Worm (Caenorhabditis elegans): Measurements from ENCODE around the gene C14B1.2.

The C14B1.2 gene

DNA sequence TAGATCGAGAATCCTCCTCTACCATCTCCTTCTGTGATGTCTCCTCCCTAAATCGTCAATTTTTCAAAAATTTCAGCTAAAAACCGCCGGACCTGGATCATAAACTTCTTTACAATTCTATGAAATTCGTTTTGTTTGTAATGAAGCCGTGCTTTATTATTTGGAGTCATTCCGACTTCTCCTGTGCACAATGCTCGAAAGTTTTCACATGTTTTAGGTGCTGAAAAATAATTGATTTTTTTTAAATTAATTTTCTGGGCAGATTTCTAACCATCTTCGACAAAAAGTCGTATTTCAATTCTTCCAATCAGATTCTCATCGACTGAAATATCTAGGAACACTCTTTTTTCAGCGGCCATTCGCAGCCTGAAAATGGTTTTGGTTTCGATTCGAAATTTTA is 2.8 kb upstream of the C14B1.2 start, which contains the start of gene cyn-9:
Gene cyn-9, minus strand, starts transcription at position 366 of the 400 bp plus-strand sequence.
- TF ChIP-seq ztf-3 (GFP tag; optimal IDR thresholded peaks at IDR 0.05) (peak; percentile 37), ekl-4 (GFP tag; IDR thresholded peaks at IDR 0.05) (peak; percentile 56; the same call in 1 of the 2 replicates), athp-1 (tag; optimal IDR thresholded peaks at IDR 0.05) (peak; percentile 33), hrde-1 (tag; optimal IDR thresholded peaks at IDR 0.05; ENCODE audit: borderline replicate concordance) (peak; percentile 3), F39B2.1 (GFP tag; IDR thresholded peaks at IDR 0.05) (0 out of 2 replicates have a peak, but pooled peaks have one; percentile 21), tbx-9 (tag; optimal IDR thresholded peaks at IDR 0.05; ENCODE audit: borderline replicate concordance) (no peak), hsf-1 (GFP tag; IDR thresholded peaks at IDR 0.05) (0 out of 2 replicates have a peak, but pooled peaks have one; percentile 20), cebp-1 (GFP tag; IDR thresholded peaks at IDR 0.05) (no peak), cebp-1 (tag; optimal IDR thresholded peaks at IDR 0.05) (peak; percentile 3), B0261.1 (tag; optimal IDR thresholded peaks at IDR 0.05) (no peak), madf-8 (GFP tag; conservative IDR thresholded peaks at IDR 0.05) (no peak), lsl-1 (GFP tag; optimal IDR thresholded peaks at IDR 0.05) (no peak), lin-54 (GFP tag; optimal IDR thresholded peaks at IDR 0.05) (peak; percentile 32)

DNA sequence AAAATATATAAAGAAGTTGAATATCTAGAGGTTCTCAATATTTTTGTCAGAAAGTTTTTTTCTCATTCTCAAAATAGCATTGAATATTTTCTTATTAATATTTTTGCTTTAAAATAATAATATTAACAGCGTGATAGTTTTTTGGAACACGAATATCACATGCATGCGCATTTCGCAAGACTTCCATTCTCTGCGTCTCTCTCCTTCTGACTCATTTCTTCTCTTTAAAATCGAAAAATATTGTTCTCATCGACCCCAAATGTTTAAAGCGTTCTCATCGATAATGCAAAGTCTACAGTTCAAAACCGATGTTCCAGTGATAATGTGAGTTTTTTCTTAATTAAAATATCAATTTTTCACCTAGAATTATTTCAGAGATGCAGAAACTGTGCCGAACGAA is 1.3 kb downstream of the C14B1.2 start, which contains the start of gene C14B1.3:
Gene C14B1.3, plus strand, starts transcription at position 168 of the 400 bp plus-strand sequence.
- TF ChIP-seq lin-40 (tag; optimal IDR thresholded peaks at IDR 0.05) (peak; percentile 12), C06A6.2 (GFP tag; conservative IDR thresholded peaks at IDR 0.05) (no peak), cebp-1 (GFP tag; IDR thresholded peaks at IDR 0.05) (peak; percentile 98), cebp-1 (tag; optimal IDR thresholded peaks at IDR 0.05) (peak; percentile 99), ztf-26 (tag; optimal IDR thresholded peaks at IDR 0.05) (no peak), hmg-1.2 (GFP tag; IDR thresholded peaks at IDR 0.05) (peak; percentile 28; the same call in 1 of the 2 replicates), lir-1 (GFP tag; conservative IDR thresholded peaks at IDR 0.05) (no peak), nhr-80 (tag; optimal IDR thresholded peaks at IDR 0.05) (peak; percentile 23), let-607 (tag; optimal IDR thresholded peaks at IDR 0.05) (peak in 1 of 2 experiments; percentile 75), ama-1 (optimal IDR thresholded peaks at IDR 0.05) (peak; percentile 39), ama-1 (GFP tag; optimal IDR thresholded peaks at IDR 0.05) (no peak), snpc-4 (GFP tag; optimal IDR thresholded peaks at IDR 0.05) (no peak), snpc-4 (tag; optimal IDR thresholded peaks at IDR 0.05) (peak in 2 of 4 experiments; percentile 22 to 34), lin-35 (GFP tag; optimal IDR thresholded peaks at IDR 0.05) (peak in 1 of 3 experiments; percentile 13), attf-5 (GFP tag; optimal IDR thresholded peaks at IDR 0.05) (peak; percentile 80), snpc-3.4 (tag; optimal IDR thresholded peaks at IDR 0.05) (no peak)

DNA sequence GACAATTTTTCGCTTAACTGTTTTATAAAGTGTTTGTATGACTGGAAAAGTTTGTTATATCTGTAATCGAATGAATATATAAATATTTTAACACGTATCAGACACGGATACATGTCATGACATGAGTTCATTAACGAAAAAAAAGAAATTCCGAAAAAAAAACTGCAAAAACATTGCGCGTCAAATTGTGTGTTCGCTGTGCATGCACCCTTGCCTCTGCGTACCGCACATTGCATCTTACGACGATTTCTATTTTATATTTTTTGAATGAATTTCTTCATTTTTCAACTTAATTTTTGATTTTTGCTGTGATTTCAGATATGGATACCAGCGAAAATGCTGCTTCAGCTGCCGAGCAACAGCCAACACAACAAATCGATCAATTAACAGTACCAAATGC is 2.9 kb downstream of the C14B1.2 start, which contains the start of gene wdr-5.1:
Gene wdr-5.1, plus strand, starts transcription at position 319 of the 400 bp plus-strand sequence.
- TF ChIP-seq snpc-3.4 (tag; optimal IDR thresholded peaks at IDR 0.05) = peak; percentile 26
- TF ChIP-seq let-607 (tag; optimal IDR thresholded peaks at IDR 0.05) = peak in 1 of 2 experiments; percentile 7
- peak; percentile 15; the same call in 1 of the 2 replicates for TF ChIP-seq F33H1.4 (GFP tag; IDR thresholded peaks at IDR 0.05)
- no peak for TF ChIP-seq cebp-1 (GFP tag; IDR thresholded peaks at IDR 0.05)
- TF ChIP-seq cebp-1 (tag; optimal IDR thresholded peaks at IDR 0.05) = peak; percentile 50
- TF ChIP-seq attf-5 (GFP tag; optimal IDR thresholded peaks at IDR 0.05) = no peak
- TF ChIP-seq ama-1 (optimal IDR thresholded peaks at IDR 0.05) = peak; percentile 45
- no peak for TF ChIP-seq ama-1 (GFP tag; optimal IDR thresholded peaks at IDR 0.05)
- no peak for TF ChIP-seq aptf-2 (GFP tag; conservative IDR thresholded peaks at IDR 0.05)

DNA sequence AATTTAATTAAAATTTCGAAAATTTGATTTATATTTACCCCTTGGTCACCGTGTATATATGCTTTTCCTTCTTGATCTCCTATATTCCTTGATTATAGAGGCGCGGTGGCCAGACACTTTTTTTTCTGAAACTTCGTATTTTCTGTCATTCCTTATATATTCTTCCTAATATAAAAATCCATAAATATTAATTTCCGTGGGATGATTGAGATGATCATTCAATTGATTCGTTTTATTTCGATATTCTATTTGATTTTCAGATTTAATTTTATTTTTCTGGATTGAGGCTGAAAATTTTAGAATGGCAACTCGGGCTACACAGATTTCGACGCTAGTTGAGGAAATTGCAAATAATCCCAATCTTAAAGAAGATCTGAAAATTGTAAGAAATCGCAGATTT is 4.5 kb downstream of the C14B1.2 start, which contains the start of gene dph-1:
Gene dph-1, plus strand, starts transcription at position 301 of the 400 bp plus-strand sequence.
- TF ChIP-seq pbrm-1 (GFP tag; IDR thresholded peaks at IDR 0.05) (no peak), madf-10 (tag; optimal IDR thresholded peaks at IDR 0.05) (no peak), ztf-25 (GFP tag; IDR thresholded peaks at IDR 0.05) (no peak), F22D6.2 (tag; optimal IDR thresholded peaks at IDR 0.05) (no peak), ztf-22 (GFP tag; optimal IDR thresholded peaks at IDR 0.05) (no peak), hmg-20 (GFP tag; IDR thresholded peaks at IDR 0.05) (no peak), K11D2.4 (GFP tag; IDR thresholded peaks at IDR 0.05) (no peak), lin-40 (tag; optimal IDR thresholded peaks at IDR 0.05) (no peak), tbp1 (GFP tag; optimal IDR thresholded peaks at IDR 0.05) (no peak), Y67H2A.10 (GFP tag; conservative IDR thresholded peaks at IDR 0.05) (no peak), F57A8.1 (GFP tag; optimal IDR thresholded peaks at IDR 0.05) (no peak), bed-1 (GFP tag; IDR thresholded peaks at IDR 0.05) (no peak), F52B5.7 (tag; optimal IDR thresholded peaks at IDR 0.05) (no peak), nhr-27 (tag; optimal IDR thresholded peaks at IDR 0.05) (no peak), ekl-4 (GFP tag; IDR thresholded peaks at IDR 0.05) (no peak), unc-130 (GFP tag; optimal IDR thresholded peaks at IDR 0.05) (no peak)

Data from whole organism, young adult.